Worm (Caenorhabditis elegans) whole organism, midembryonic: Measurements from ENCODE around the gene Y53G8B.1.

ENCODE experiments used
- tab-1 ChIP-seq: fragments of 200-800 bp; sonication (Bioruptor generic); IDR thresholded peaks from 2 replicates; pipeline ENCODE4 v1.3.6; 2022; ENCODE audit warnings: missing genetic modification characterization, missing compliant biosample characterization
- ztf-23 ChIP-seq: fragments of 200-800 bp; sonication (Bioruptor generic); IDR thresholded peaks from 2 replicates; pipeline ENCODE4 v1.3.6; 2022; ENCODE audit warnings: missing genetic modification reagents, missing genetic modification characterization, missing compliant biosample characterization
- ztf-29 ChIP-seq: fragments of 200-800 bp; sonication (Bioruptor generic); IDR thresholded peaks from 2 replicates; pipeline ENCODE4 v1.3.6; 2022; ENCODE audit warnings: missing genetic modification reagents, missing genetic modification characterization, missing compliant biosample characterization

DNA sequence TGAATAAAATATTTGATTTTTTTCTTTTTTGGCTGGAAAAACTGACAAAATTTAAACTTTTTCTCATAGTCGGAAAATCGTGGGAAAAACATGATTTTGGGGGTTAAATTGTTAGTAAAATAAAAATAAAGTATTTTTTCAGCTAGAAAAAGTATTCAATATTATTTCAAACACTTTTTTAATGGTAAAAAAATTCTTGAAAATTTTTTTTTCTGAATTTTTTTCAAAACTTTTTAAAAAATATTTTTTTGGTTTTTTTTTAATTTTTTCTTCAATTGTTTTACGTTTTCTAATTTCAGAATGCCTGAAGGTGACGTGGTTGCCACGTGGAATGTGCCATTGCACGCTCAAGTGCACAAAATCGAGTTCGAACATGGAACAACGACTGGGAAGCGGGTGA is 25.9 kb downstream of the Y53G8B.1 start, which contains the start of gene C44B11.1:
- TF ChIP-seq tab-1 (GFP tag; lab: Robert Waterston, UW) (no peak), ztf-23 (GFP tag; lab: Robert Waterston, UW) (no peak), ztf-29 (GFP tag; lab: Robert Waterston, UW) (no peak)
